Worm (Caenorhabditis elegans) whole organism, L1 larva: ENCODE results near the gene srm-6.

Experiments
- C04F5.9 ChIP-seq: sonication (generic microtip); optimal IDR thresholded peaks from 2 replicates; lab custom pipeline; 2016; ENCODE audit warnings: missing genetic modification characterization, missing compliant biosample characterization
- C16A3.4 ChIP-seq: fragments of 150-350 bp; optimal IDR thresholded peaks from 2 replicates; lab custom pipeline; 2014; ENCODE audit warnings: missing biosample characterization, missing genetic modification characterization
- F16B12.6 ChIP-seq: fragments of 150-350 bp; optimal IDR thresholded peaks from 2 replicates; lab custom pipeline; 2014; ENCODE audit warnings: missing biosample characterization, missing genetic modification characterization
- aha-1 ChIP-seq: fragments of 150-350 bp; optimal IDR thresholded peaks from 2 replicates; lab custom pipeline; 2014; ENCODE audit warnings: missing biosample characterization, missing genetic modification characterization
- alr-1 ChIP-seq: fragments of 200-800 bp; sonication (Bioruptor generic); optimal IDR thresholded peaks from 2 replicates; lab custom pipeline; 2018; ENCODE audit warnings: borderline replicate concordance, mild to moderate bottlenecking, missing genetic modification characterization, missing compliant biosample characterization
- aly-2 ChIP-seq: fragments of 150-350 bp; optimal IDR thresholded peaks from 2 replicates; lab custom pipeline; 2014; ENCODE audit warnings: missing biosample characterization, missing genetic modification characterization
- ceh-82 ChIP-seq, 3 experiments: fragments of 150-350 bp in 1 of 3; sonication (generic microtip) in 2 of 3; optimal IDR thresholded peaks; 2 replicates each; lab custom pipeline; 2014 to 2017; ENCODE audit warnings: missing biosample characterization in 3 of 3, missing genetic modification characterization in 3 of 3
- ceh-88 ChIP-seq: fragments of 200-800 bp; sonication (Bioruptor generic); IDR thresholded peaks from 2 replicates; pipeline ENCODE4 v1.3.6; 2022; ENCODE audit warnings: missing genetic modification characterization, missing compliant biosample characterization
- ceh-90 ChIP-seq: sonication (generic microtip); optimal IDR thresholded peaks from 2 replicates; lab custom pipeline; 2016; ENCODE audit warnings: missing genetic modification characterization, missing compliant biosample characterization
- dsc-1 ChIP-seq: sonication (generic microtip); optimal IDR thresholded peaks from 2 replicates; lab custom pipeline; 2016; ENCODE audit warnings: mild to moderate bottlenecking, missing genetic modification characterization, missing compliant biosample characterization
- efl-1 ChIP-seq, 4 experiments: fragments of 150-350 bp; optimal IDR thresholded peaks in 3 of 4; peaks in 1 of 4; 1 replicate in 1 of 4; 2 replicates in 3 of 4; lab custom pipeline; 2014; ENCODE audit warnings: missing biosample characterization in 2 of 4, missing genetic modification characterization in 2 of 4, missing genetic modification reagents in 2 of 4
- efl-3 ChIP-seq: fragments of 200-800 bp; sonication (Bioruptor generic); optimal IDR thresholded peaks from 2 replicates; lab custom pipeline; 2018; ENCODE audit warnings: mild to moderate bottlenecking, missing genetic modification characterization, missing compliant biosample characterization
- egl-13 ChIP-seq: sonication (generic microtip); optimal IDR thresholded peaks from 2 replicates; lab custom pipeline; 2016; ENCODE audit warnings: missing genotype, missing genetic modification reagents, missing genetic modification characterization, missing compliant biosample characterization
- egl-27 ChIP-seq, 2 experiments: fragments of 150-350 bp in 1 of 2; sonication (generic microtip); optimal IDR thresholded peaks; 3 replicates each; lab custom pipeline; 2017 to 2018; ENCODE audit warnings: missing biosample characterization in 2 of 2, missing genetic modification characterization in 2 of 2, missing genetic modification reagents in 2 of 2
- fkh-10 ChIP-seq: sonication (generic microtip); optimal IDR thresholded peaks from 2 replicates; lab custom pipeline; 2017; ENCODE audit warnings: missing biosample characterization, missing genetic modification reagents, missing genetic modification characterization
- fkh-8 ChIP-seq: sonication (generic microtip); optimal IDR thresholded peaks from 2 replicates; lab custom pipeline; 2016; ENCODE audit warnings: mild to moderate bottlenecking, missing genetic modification characterization, missing compliant biosample characterization
- hlh-17 ChIP-seq: fragments of 200-800 bp; sonication (Bioruptor generic); optimal IDR thresholded peaks from 2 replicates; lab custom pipeline; 2018; ENCODE audit warnings: missing genetic modification characterization, mild to moderate bottlenecking, missing compliant biosample characterization, moderate library complexity, borderline replicate concordance
- hlh-4 ChIP-seq: sonication (generic microtip); optimal IDR thresholded peaks from 2 replicates; lab custom pipeline; 2016; ENCODE audit warnings: mild to moderate bottlenecking, missing genetic modification characterization, missing compliant biosample characterization
- isw-1 ChIP-seq: fragments of 200-800 bp; sonication (Bioruptor generic); IDR thresholded peaks from 2 replicates; pipeline ENCODE4 v1.3.6; 2022; ENCODE audit warnings: missing genetic modification characterization, missing compliant biosample characterization
- jun-1 ChIP-seq: fragments of 150-350 bp; optimal IDR thresholded peaks from 2 replicates; lab custom pipeline; 2014; ENCODE audit warnings: missing biosample characterization, missing genetic modification reagents, missing genetic modification characterization
- lin-14 ChIP-seq: fragments of 200-800 bp; sonication (Bioruptor generic); optimal IDR thresholded peaks from 2 replicates; lab custom pipeline; 2018; ENCODE audit warnings: mild to moderate bottlenecking, missing genetic modification characterization, moderate library complexity, missing compliant biosample characterization
- lin-35 ChIP-seq, 2 experiments: fragments of 150-350 bp; optimal IDR thresholded peaks; 2 replicates each; lab custom pipeline; 2014; ENCODE audit warnings: missing biosample characterization in 2 of 2, missing genetic modification characterization in 2 of 2, missing genetic modification reagents in 2 of 2
- mep-1 ChIP-seq: fragments of 150-350 bp; optimal IDR thresholded peaks from 2 replicates; lab custom pipeline; 2014; ENCODE audit warnings: missing biosample characterization, missing genetic modification characterization
- nhr-12 ChIP-seq: sonication (generic microtip); optimal IDR thresholded peaks from 2 replicates; lab custom pipeline; 2017; ENCODE audit warnings: missing biosample characterization, missing genetic modification characterization
- nhr-47 ChIP-seq: sonication (generic microtip); optimal IDR thresholded peaks from 2 replicates; lab custom pipeline; 2016; ENCODE audit warnings: mild to moderate bottlenecking, missing genetic modification characterization, moderate library complexity, missing compliant biosample characterization
- nhr-71 ChIP-seq: sonication (generic microtip); optimal IDR thresholded peaks from 2 replicates; lab custom pipeline; 2016; ENCODE audit warnings: mild to moderate bottlenecking, missing genetic modification characterization, moderate library complexity, missing compliant biosample characterization
- nhr-77 ChIP-seq: fragments of 150-350 bp; optimal IDR thresholded peaks from 2 replicates; lab custom pipeline; 2014; ENCODE audit warnings: missing biosample characterization, missing genetic modification characterization
- pax-3 ChIP-seq: fragments of 200-800 bp; sonication (Bioruptor generic); optimal IDR thresholded peaks from 2 replicates; lab custom pipeline; 2018; ENCODE audit warnings: mild to moderate bottlenecking, missing genetic modification characterization, moderate library complexity, missing compliant biosample characterization
- rnt-1 ChIP-seq: sonication (generic microtip); optimal IDR thresholded peaks from 2 replicates; lab custom pipeline; 2016; ENCODE audit warnings: mild to moderate bottlenecking, missing genetic modification characterization, moderate library complexity, missing compliant biosample characterization
- sox-4 ChIP-seq: sonication (generic microtip); optimal IDR thresholded peaks from 2 replicates; lab custom pipeline; 2016; ENCODE audit warnings: missing genetic modification characterization, missing compliant biosample characterization
- sptf-1 ChIP-seq: fragments of 150-350 bp; optimal IDR thresholded peaks from 2 replicates; lab custom pipeline; 2014; ENCODE audit warnings: missing biosample characterization, missing genetic modification characterization
- sup-37 ChIP-seq: fragments of 200-800 bp; sonication (Bioruptor generic); optimal IDR thresholded peaks from 2 replicates; lab custom pipeline; 2018; ENCODE audit warnings: mild to moderate bottlenecking, missing genetic modification characterization, missing compliant biosample characterization
- tlp-1 ChIP-seq: fragments of 150-350 bp; optimal IDR thresholded peaks from 2 replicates; lab custom pipeline; 2014; ENCODE audit warnings: missing biosample characterization, missing genetic modification characterization
- unc-130 ChIP-seq: fragments of 150-350 bp; optimal IDR thresholded peaks from 2 replicates; lab custom pipeline; 2017; ENCODE audit warnings: missing biosample characterization, missing genetic modification characterization, inconsistent platforms
- xbp-1 ChIP-seq: sonication (generic microtip); optimal IDR thresholded peaks from 2 replicates; lab custom pipeline; 2016; ENCODE audit warnings: missing genetic modification characterization, missing compliant biosample characterization
- zag-1 ChIP-seq: fragments of 150-350 bp; optimal IDR thresholded peaks from 2 replicates; lab custom pipeline; 2014; ENCODE audit warnings: missing biosample characterization, missing genetic modification characterization
- zip-4 ChIP-seq: fragments of 200-800 bp; sonication (Bioruptor generic); optimal IDR thresholded peaks from 2 replicates; lab custom pipeline; 2018; ENCODE audit warnings: mild to moderate bottlenecking, missing genetic modification characterization, moderate library complexity, missing compliant biosample characterization

Gene srm-6

ce11 chrV:14361973-14362372 is 25.2 kb downstream of the srm-6 start:
- TF ChIP-seq F16B12.6 (tag; lab: Kevin White, UChicago) (no peak), isw-1 (GFP tag; lab: Robert Waterston, UW) (no peak), C16A3.4 (tag; lab: Kevin White, UChicago) (no peak), zag-1 (tag; lab: Kevin White, UChicago) (no peak), sox-4 (tag; lab: Kevin White, UChicago) (no peak), alr-1 (no peak), sptf-1 (tag; lab: Kevin White, UChicago) (no peak), xbp-1 (tag; lab: Kevin White, UChicago) (no peak), tlp-1 (tag; lab: Kevin White, UChicago) (no peak), aly-2 (tag; lab: Kevin White, UChicago) (no peak), sup-37 (GFP tag; lab: Kevin White, UChicago) (no peak), dsc-1 (no peak), zip-4 (GFP tag; lab: Kevin White, UChicago) (no peak), rnt-1 (tag; lab: Kevin White, UChicago) (no peak), ceh-88 (GFP tag; lab: Robert Waterston, UW) (no peak), hlh-4 (tag; lab: Kevin White, UChicago) (no peak), efl-1 (optimal IDR thresholded peaks at IDR 0.05; lab: Kevin White, UChicago) (no peak), efl-1 (GFP tag; optimal IDR thresholded peaks at IDR 0.05 in 1 of 2; lab: Kevin White, UChicago) (no peak)

DNA sequence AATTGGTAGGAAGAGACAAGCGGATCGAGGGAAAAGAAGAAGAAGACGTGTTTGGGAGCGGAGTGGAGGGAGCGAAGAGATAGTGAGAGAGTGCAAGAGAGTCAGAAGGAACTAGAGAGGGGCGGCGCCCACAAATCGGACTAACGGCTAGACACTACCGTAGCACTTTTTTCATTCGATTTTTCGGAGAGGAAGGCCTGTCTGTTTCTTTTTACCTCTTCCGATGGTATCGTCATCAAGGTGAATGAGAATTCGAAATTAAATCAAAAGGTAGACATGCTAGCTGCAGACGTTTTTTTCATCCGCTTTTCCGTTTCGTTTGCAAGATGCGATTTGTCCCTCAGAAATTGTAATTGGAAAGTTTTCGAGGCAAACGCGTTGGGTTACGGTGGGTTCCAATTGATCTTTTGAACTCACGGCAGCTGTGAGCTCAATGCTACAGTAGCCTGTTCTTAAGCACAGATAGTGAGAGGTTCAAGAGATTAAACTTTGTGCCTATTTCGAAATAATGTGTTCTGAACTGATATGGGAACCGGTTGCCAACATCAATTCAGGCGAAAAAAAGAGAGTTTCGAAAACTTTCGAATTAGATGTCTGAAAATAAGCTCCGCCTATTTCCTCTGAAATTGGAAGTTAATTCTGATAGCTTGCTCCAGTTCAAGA is 28.0 kb downstream of the srm-6 start:
- no peak for TF ChIP-seq efl-3 (GFP tag; lab: Kevin White, UChicago)
- TF ChIP-seq nhr-77, result no peak
- no peak for TF ChIP-seq xbp-1 (tag; lab: Kevin White, UChicago)
- no peak for TF ChIP-seq hlh-17
- no peak for TF ChIP-seq zip-4 (GFP tag; lab: Kevin White, UChicago)
- TF ChIP-seq sup-37 (GFP tag; lab: Kevin White, UChicago), result no peak
- TF ChIP-seq C04F5.9 (tag; lab: Kevin White, UChicago), result no peak
- no peak for TF ChIP-seq aha-1 (tag; lab: Kevin White, UChicago)
- no peak for TF ChIP-seq ceh-90
- TF ChIP-seq mep-1 (tag; lab: Kevin White, UChicago), result no peak
- TF ChIP-seq egl-27 (tag; optimal IDR thresholded peaks at IDR 0.05; lab: Kevin White, UChicago), result no peak
- TF ChIP-seq, all 84 proteins: peak for 0

- TF ChIP-seq unc-130 (tag; lab: Kevin White, UChicago), result no peak
- peak; percentile 41 for TF ChIP-seq pax-3 (tag; lab: Kevin White, UChicago)
- TF ChIP-seq fkh-10 (GFP tag; lab: Kevin White, UChicago), result peak; percentile 66
- TF ChIP-seq fkh-8 (tag; lab: Kevin White, UChicago), result peak; percentile 7
- TF ChIP-seq nhr-71, result no peak
- peak in 1 of 2 experiments; percentile 2 for TF ChIP-seq lin-35 (GFP tag; optimal IDR thresholded peaks at IDR 0.05; lab: Kevin White, UChicago)
- TF ChIP-seq jun-1 (tag; lab: Kevin White, UChicago), result peak; percentile 60
- no peak for TF ChIP-seq dsc-1
- TF ChIP-seq aly-2 (tag; lab: Kevin White, UChicago), result no peak
- TF ChIP-seq nhr-12 (tag; lab: Kevin White, UChicago), result no peak
- peak in 1 of 3 experiments; percentile 18 for TF ChIP-seq ceh-82 (tag; optimal IDR thresholded peaks at IDR 0.05; lab: Kevin White, UChicago)
- peak; percentile 31 for TF ChIP-seq nhr-47 (tag; lab: Kevin White, UChicago)
- no peak for TF ChIP-seq mep-1 (tag; lab: Kevin White, UChicago)
- TF ChIP-seq egl-13 (tag; lab: Kevin White, UChicago), result no peak
- peak; percentile 66 for TF ChIP-seq lin-14 (GFP tag; lab: Kevin White, UChicago)
Measured at ce11 chrV:14366487-14366962, 29.8 kb downstream of the srm-6 start.
